Worm (Caenorhabditis elegans) whole organism, early embryonic: ENCODE data around the gene Y82E9BR.22.

Experiments
- B0310.2 ChIP-seq: sonication (generic microtip); optimal IDR thresholded peaks from 2 replicates; lab custom pipeline; 2016; ENCODE audit warnings: mild to moderate bottlenecking, missing genetic modification characterization, missing compliant biosample characterization
- F13C5.2 ChIP-seq: sonication (generic microtip); optimal IDR thresholded peaks from 2 replicates; lab custom pipeline; 2017; ENCODE audit warnings: mild to moderate bottlenecking, missing genetic modification characterization, inconsistent platforms, missing compliant biosample characterization
- aly-1 ChIP-seq: sonication (generic microtip); optimal IDR thresholded peaks from 2 replicates; lab custom pipeline; 2016; ENCODE audit warnings: missing genetic modification characterization, missing compliant biosample characterization
- ama-1 ChIP-seq: fragments of 150-350 bp; optimal IDR thresholded peaks from 2 replicates; lab custom pipeline; 2014
- ceh-13 ChIP-seq: fragments of 200-800 bp; sonication (Bioruptor generic); optimal IDR thresholded peaks from 2 replicates; lab custom pipeline; 2018; ENCODE audit warnings: mild to moderate bottlenecking, missing genetic modification characterization, missing compliant biosample characterization
- ceh-36 ChIP-seq: sonication (generic microtip); optimal IDR thresholded peaks from 2 replicates; lab custom pipeline; 2016; ENCODE audit warnings: missing genetic modification characterization, inconsistent platforms, missing compliant biosample characterization
- ets-7 ChIP-seq: sonication (generic microtip); optimal IDR thresholded peaks from 2 replicates; lab custom pipeline; 2016; ENCODE audit warnings: missing genotype, missing genetic modification characterization, missing compliant biosample characterization
- flt-1 ChIP-seq: fragments of 200-800 bp; sonication (Bioruptor generic); IDR thresholded peaks from 2 replicates; pipeline ENCODE4 v1.3.6; 2022; ENCODE audit warnings: missing genetic modification characterization, missing compliant biosample characterization
- hmbx-1 ChIP-seq: sonication (generic microtip); optimal IDR thresholded peaks from 2 replicates; lab custom pipeline; 2016; ENCODE audit warnings: mild to moderate bottlenecking, missing genetic modification characterization, missing compliant biosample characterization
- hmg-4 ChIP-seq: fragments of 200-800 bp; sonication (Bioruptor generic); optimal IDR thresholded peaks from 2 replicates; lab custom pipeline; 2018; ENCODE audit warnings: mild to moderate bottlenecking, missing genetic modification characterization, missing compliant biosample characterization
- hnd-1 ChIP-seq: sonication (generic microtip); optimal IDR thresholded peaks from 2 replicates; lab custom pipeline; 2016; ENCODE audit warnings: missing genetic modification characterization, missing compliant biosample characterization
- pes-1 ChIP-seq: fragments of 200-800 bp; sonication (Bioruptor generic); IDR thresholded peaks from 2 replicates; pipeline ENCODE4 v1.3.6; 2022; ENCODE audit warnings: missing genetic modification reagents, missing genetic modification characterization, missing compliant biosample characterization
- scrt-1 ChIP-seq: fragments of 200-800 bp; sonication (Bioruptor generic); IDR thresholded peaks from 2 replicates; pipeline ENCODE4 v1.3.6; 2022; ENCODE audit warnings: missing genetic modification characterization, missing compliant biosample characterization
- sea-1 ChIP-seq: fragments of 200-800 bp; sonication (Bioruptor generic); conservative IDR thresholded peaks from 2 replicates; pipeline ENCODE4 v1.3.6; 2022; ENCODE audit warnings: missing genetic modification characterization, missing compliant biosample characterization
- tbx-11 ChIP-seq: fragments of 200-800 bp; sonication (Bioruptor generic); IDR thresholded peaks from 2 replicates; pipeline ENCODE4 v1.3.6; 2022; ENCODE audit warnings: missing genetic modification characterization, missing compliant biosample characterization
- tbx-37 ChIP-seq: fragments of 200-800 bp; sonication (Bioruptor generic); conservative IDR thresholded peaks from 2 replicates; pipeline ENCODE4 v1.3.6; 2022; ENCODE audit warnings: missing genetic modification reagents, missing genetic modification characterization, missing compliant biosample characterization
- tra-4 ChIP-seq: sonication (generic microtip); optimal IDR thresholded peaks from 2 replicates; lab custom pipeline; 2017; ENCODE audit warnings: missing genetic modification characterization, missing compliant biosample characterization

Gene Y82E9BR.22

ce11 chrIII:1428448-1428847 is 19.4 kb upstream of the Y82E9BR.22 start:
- TF ChIP-seq tbx-11 (GFP tag; lab: Robert Waterston, UW) (no peak), ceh-36 (tag; lab: Kevin White, UChicago) (no peak), scrt-1 (GFP tag; lab: Robert Waterston, UW) (no peak), B0310.2 (tag; lab: Kevin White, UChicago) (no peak), tbx-37 (GFP tag; lab: Robert Waterston, UW) (no peak), aly-1 (tag; lab: Kevin White, UChicago) (no peak), flt-1 (GFP tag; lab: Robert Waterston, UW) (no peak), sea-1 (GFP tag; lab: Robert Waterston, UW) (no peak), ama-1 (lab: Kevin White, UChicago) (no peak), ets-7 (tag; lab: Kevin White, UChicago) (no peak), hmg-4 (no peak), hmbx-1 (tag; lab: Kevin White, UChicago) (no peak), F13C5.2 (tag; lab: Kevin White, UChicago) (no peak), ceh-13 (GFP tag; lab: Kevin White, UChicago) (no peak)

- no peak for TF ChIP-seq scrt-1 (GFP tag; lab: Robert Waterston, UW)
- TF ChIP-seq B0310.2 (tag; lab: Kevin White, UChicago), result no peak
- TF ChIP-seq tra-4 (tag; lab: Kevin White, UChicago), result no peak
- TF ChIP-seq flt-1 (GFP tag; lab: Robert Waterston, UW), result no peak
- no peak for TF ChIP-seq tbx-11 (GFP tag; lab: Robert Waterston, UW)
- no peak for TF ChIP-seq sea-1 (GFP tag; lab: Robert Waterston, UW)
- TF ChIP-seq ama-1 (lab: Kevin White, UChicago), result no peak
- TF ChIP-seq F13C5.2 (tag; lab: Kevin White, UChicago), result no peak
- TF ChIP-seq tbx-37 (GFP tag; lab: Robert Waterston, UW), result no peak
- no peak for TF ChIP-seq pes-1 (GFP tag; lab: Robert Waterston, UW)
- no peak for TF ChIP-seq hnd-1 (tag; lab: Kevin White, UChicago)
- TF ChIP-seq ets-7 (tag; lab: Kevin White, UChicago), result no peak
- TF ChIP-seq ceh-13 (GFP tag; lab: Kevin White, UChicago), result no peak
- no peak for TF ChIP-seq hmbx-1 (tag; lab: Kevin White, UChicago)
- TF ChIP-seq hmg-4, result no peak
- TF ChIP-seq aly-1 (tag; lab: Kevin White, UChicago), result no peak
- TF ChIP-seq ceh-36 (tag; lab: Kevin White, UChicago), result no peak
Observed at ce11 chrIII:1427126-1427525, 18.1 kb upstream of the Y82E9BR.22 start, which contains the start of gene lelo-2. TSS of gene lelo-2 (minus strand) at chrIII:1427226.

ce11 chrIII:1424305-1424704 is 15.3 kb upstream of the Y82E9BR.22 start:
- TF ChIP-seq sea-1 (GFP tag; lab: Robert Waterston, UW) (peak; percentile 70), F13C5.2 (tag; lab: Kevin White, UChicago) (peak; percentile 58), tbx-37 (GFP tag; lab: Robert Waterston, UW) (peak; percentile 68), scrt-1 (GFP tag; lab: Robert Waterston, UW) (peak; percentile 79), hmg-4 (peak; percentile 17), flt-1 (GFP tag; lab: Robert Waterston, UW) (peak; percentile 68), hnd-1 (tag; lab: Kevin White, UChicago) (peak; percentile 42), ets-7 (tag; lab: Kevin White, UChicago) (peak; percentile 31), pes-1 (GFP tag; lab: Robert Waterston, UW) (peak; percentile 74), aly-1 (tag; lab: Kevin White, UChicago) (peak; percentile 65), B0310.2 (tag; lab: Kevin White, UChicago) (peak; percentile 55), hmbx-1 (tag; lab: Kevin White, UChicago) (no peak), tbx-11 (GFP tag; lab: Robert Waterston, UW) (peak; percentile 71), ama-1 (lab: Kevin White, UChicago) (no peak), ceh-13 (GFP tag; lab: Kevin White, UChicago) (peak; percentile 30), tra-4 (tag; lab: Kevin White, UChicago) (no peak), ceh-36 (tag; lab: Kevin White, UChicago) (peak; percentile 51)

- TF ChIP-seq F13C5.2 (tag; lab: Kevin White, UChicago), result no peak
Observed at ce11 chrIII:1421436-1421835, 12.4 kb upstream of the Y82E9BR.22 start.

- no peak for TF ChIP-seq B0310.2 (tag; lab: Kevin White, UChicago)
- peak; percentile 29 for TF ChIP-seq hmg-4
- peak; percentile 69 for TF ChIP-seq tra-4 (tag; lab: Kevin White, UChicago)
Observed at ce11 chrIII:1419700-1420356, 10.8 kb upstream of the Y82E9BR.22 start.

- TF ChIP-seq hmbx-1 (tag; lab: Kevin White, UChicago) (no peak), B0310.2 (tag; lab: Kevin White, UChicago) (no peak), F13C5.2 (tag; lab: Kevin White, UChicago) (no peak), ets-7 (tag; lab: Kevin White, UChicago) (no peak), hmg-4 (no peak), ama-1 (lab: Kevin White, UChicago) (no peak)
Observed at ce11 chrIII:1419146-1419636, 10.2 kb upstream of the Y82E9BR.22 start, which contains the start of gene Y82E9BR.3. TSS of gene Y82E9BR.3 (plus strand) at chrIII:1419196.

ce11 chrIII:1418709-1419108 is 9.7 kb upstream of the Y82E9BR.22 start:
- TF ChIP-seq pes-1 (GFP tag; lab: Robert Waterston, UW) (0 out of 2 replicates have a peak, but pooled peaks have one; percentile 19), sea-1 (GFP tag; lab: Robert Waterston, UW) (0 out of 2 replicates have a peak, but pooled peaks have one; percentile 35), tbx-37 (GFP tag; lab: Robert Waterston, UW) (0 out of 2 replicates have a peak, but pooled peaks have one; percentile 16), aly-1 (tag; lab: Kevin White, UChicago) (no peak), scrt-1 (GFP tag; lab: Robert Waterston, UW) (no peak), F13C5.2 (tag; lab: Kevin White, UChicago) (peak; percentile 53)
